Worm (Caenorhabditis elegans) whole organism, L1 larva: ENCODE results near the gene lgc-56.

Source experiments
- ets-5 ChIP-seq: fragments of 200-800 bp; sonication (Bioruptor generic); IDR thresholded peaks from 2 replicates; pipeline ENCODE4 v1.3.6; 2022; ENCODE audit warnings: missing genetic modification characterization, missing compliant biosample characterization
- mef-2 ChIP-seq: fragments of 150-350 bp; optimal IDR thresholded peaks from 2 replicates; lab custom pipeline; 2014; ENCODE audit warnings: missing biosample characterization, missing genetic modification characterization
- nhr-76 ChIP-seq: sonication (generic microtip); optimal IDR thresholded peaks from 2 replicates; lab custom pipeline; 2017; ENCODE audit warnings: missing biosample characterization, missing genetic modification characterization
- pqm-1 ChIP-seq: sonication (generic microtip); optimal IDR thresholded peaks from 3 replicates; lab custom pipeline; 2017; ENCODE audit warnings: missing biosample characterization, missing genetic modification characterization
- snpc-4 ChIP-seq: fragments of 150-350 bp; optimal IDR thresholded peaks from 2 replicates; lab custom pipeline; 2014; ENCODE audit warnings: missing biosample characterization, missing genetic modification characterization

- no peak for TF ChIP-seq mef-2 (tag; lab: Kevin White, UChicago)
- no peak for TF ChIP-seq nhr-76 (tag; lab: Kevin White, UChicago)
- TF ChIP-seq ets-5 (GFP tag; lab: Robert Waterston, UW), result no peak
- no peak for TF ChIP-seq snpc-4 (tag; lab: Kevin White, UChicago)
- no peak for TF ChIP-seq pqm-1 (tag; lab: Kevin White, UChicago)
These were observed 30.5 kb upstream of the lgc-56 start, which contains the start of gene C04G6.6 for ce11 chrII:5099649-5100048.
